ENCODE assay signal across 2 fruit fly cellular contexts in genomic region chr2L:18606642-18607041, dm6.
TF ChIP-seq lines count a peak whose summit lies in the region.

Gene CG10333, plus strand, starts transcription at chr2L:18606832.

- no peak for TF ChIP-seq CTCF in whole organism, embryonic (GFP tag; optimal IDR thresholded peaks at IDR 0.05; lab: Kevin White, UChicago)

TF ChIP-seq in whole organism, adult, 20 proteins besides CTCF, POLR2A, EP300 and RAD21:
- TF ChIP-seq Clk (GFP tag; optimal IDR thresholded peaks at IDR 0.05; lab: Kevin White, UChicago) (no peak), bab1 (GFP tag; optimal IDR thresholded peaks at IDR 0.05; lab: Kevin White, UChicago) (peak; percentile 11), Crg-1 (GFP tag; optimal IDR thresholded peaks at IDR 0.05; lab: Kevin White, UChicago) (no peak)

TF ChIP-seq in whole organism, embryonic, 481 proteins besides CTCF, POLR2A, EP300 and RAD21:
- TF ChIP-seq BEAF-32 (GFP tag; optimal IDR thresholded peaks at IDR 0.05; lab: Kevin White, UChicago) (peak; percentile 49), hbn (GFP tag; IDR thresholded peaks at IDR 0.05; lab: Robert Waterston, UW; ENCODE audit: partially characterized antibody) (0 out of 2 replicates have a peak, but pooled peaks have one; percentile 41), Dp (GFP tag; optimal IDR thresholded peaks at IDR 0.05; lab: Kevin White, UChicago) (peak; percentile 33), CG2889 (GFP tag; IDR thresholded peaks at IDR 0.05; lab: Robert Waterston, UW) (no peak), br (optimal IDR thresholded peaks at IDR 0.05; lab: Kevin White, UChicago) (no peak), Bdp1 (GFP tag; optimal IDR thresholded peaks at IDR 0.05; lab: Kevin White, UChicago) (no peak), CG17829 (tag; optimal IDR thresholded peaks at IDR 0.05; lab: Kevin White, UChicago) (peak; percentile 0), Dll (GFP tag; IDR thresholded peaks at IDR 0.05; lab: Robert Waterston, UW; ENCODE audit: partially characterized antibody) (0 out of 4 replicates have a peak, but pooled peaks have one; percentile 32), row (GFP tag; IDR thresholded peaks at IDR 0.05; lab: Robert Waterston, UW) (peak; percentile 70), exex (tag; optimal IDR thresholded peaks at IDR 0.05; lab: Kevin White, UChicago) (peak; percentile 3), stwl (tag; optimal IDR thresholded peaks at IDR 0.05; lab: Kevin White, UChicago) (peak; percentile 61), Sry-δ (GFP tag; optimal IDR thresholded peaks at IDR 0.05; lab: Kevin White, UChicago) (peak; percentile 1), Sox102F (GFP tag; optimal IDR thresholded peaks at IDR 0.05; lab: Kevin White, UChicago) (no peak), CG12391 (tag; optimal IDR thresholded peaks at IDR 0.05; lab: Kevin White, UChicago) (peak; percentile 0), MBD-R2 (GFP tag; IDR thresholded peaks at IDR 0.05; lab: Robert Waterston, UW) (peak; percentile 88), MESR4 (GFP tag; optimal IDR thresholded peaks at IDR 0.05; lab: Kevin White, UChicago) (peak; percentile 59), Dbx (GFP tag; IDR thresholded peaks at IDR 0.05; lab: Robert Waterston, UW) (no peak), CG7963 (GFP tag; IDR thresholded peaks at IDR 0.05; lab: Robert Waterston, UW; ENCODE audit: partially characterized antibody) (no peak), wdn (GFP tag; IDR thresholded peaks at IDR 0.05; lab: Robert Waterston, UW) (no peak), CG17359 (tag; optimal IDR thresholded peaks at IDR 0.05; lab: Kevin White, UChicago) (no peak), CG3995 (GFP tag; optimal IDR thresholded peaks at IDR 0.05; lab: Kevin White, UChicago) (peak; percentile 93), Dfd (GFP tag; optimal IDR thresholded peaks at IDR 0.05; lab: Kevin White, UChicago) (no peak), peb (GFP tag; IDR thresholded peaks at IDR 0.05; lab: Robert Waterston, UW) (no peak), gfzf (GFP tag; optimal IDR thresholded peaks at IDR 0.05; lab: Kevin White, UChicago) (peak; percentile 71), CG8924 (tag; optimal IDR thresholded peaks at IDR 0.05; lab: Kevin White, UChicago) (peak; percentile 7), CG6791 (GFP tag; IDR thresholded peaks at IDR 0.05; lab: Robert Waterston, UW; ENCODE audit: partially characterized antibody) (0 out of 3 replicates have a peak, but pooled peaks have one; percentile 17), Dref (GFP tag; IDR thresholded peaks at IDR 0.05; lab: Robert Waterston, UW) (peak; percentile 67), CG6683 (GFP tag; optimal IDR thresholded peaks at IDR 0.05; lab: Kevin White, UChicago) (no peak), CG10267 (tag; optimal IDR thresholded peaks at IDR 0.05; lab: Kevin White, UChicago) (peak; percentile 43), CG1603 (tag; optimal IDR thresholded peaks at IDR 0.05; lab: Kevin White, UChicago) (peak; percentile 33), sd (tag; optimal IDR thresholded peaks at IDR 0.05; lab: Kevin White, UChicago) (no peak), Myb (GFP tag; optimal IDR thresholded peaks at IDR 0.05; lab: Kevin White, UChicago) (peak; percentile 3), ham (GFP tag; IDR thresholded peaks at IDR 0.05; lab: Robert Waterston, UW) (no peak), Scr (GFP tag; IDR thresholded peaks at IDR 0.05; lab: Robert Waterston, UW; ENCODE audit: partially characterized antibody) (0 out of 2 replicates have a peak, but pooled peaks have one; percentile 16), CG8388 (GFP tag; optimal IDR thresholded peaks at IDR 0.05; lab: Kevin White, UChicago) (peak; percentile 70), CG13287 (GFP tag; IDR thresholded peaks at IDR 0.05; lab: Robert Waterston, UW; ENCODE audit: partially characterized antibody) (peak; percentile 51), Hey (tag; optimal IDR thresholded peaks at IDR 0.05; lab: Kevin White, UChicago) (no peak), CG13123 (GFP tag; optimal IDR thresholded peaks at IDR 0.05; lab: Kevin White, UChicago) (no peak), NK7.1 (GFP tag; optimal IDR thresholded peaks at IDR 0.05; lab: Kevin White, UChicago) (no peak), CG9797 (GFP tag; optimal IDR thresholded peaks at IDR 0.05; lab: Kevin White, UChicago) (peak; percentile 46), CG5245 (GFP tag; optimal IDR thresholded peaks at IDR 0.05; lab: Kevin White, UChicago) (no peak), CG2712 (tag; optimal IDR thresholded peaks at IDR 0.05; lab: Kevin White, UChicago) (peak; percentile 11), Blimp-1 (GFP tag; optimal IDR thresholded peaks at IDR 0.05; lab: Kevin White, UChicago) (no peak), amos (GFP tag; IDR thresholded peaks at IDR 0.05; lab: Robert Waterston, UW; ENCODE audit: partially characterized antibody) (0 out of 2 replicates have a peak, but pooled peaks have one; percentile 19), unc-4 (GFP tag; IDR thresholded peaks at IDR 0.05; lab: Robert Waterston, UW; ENCODE audit: partially characterized antibody) (peak; percentile 30; the same call in 1 of the 2 replicates), pzg (GFP tag; optimal IDR thresholded peaks at IDR 0.05; lab: Kevin White, UChicago) (peak; percentile 61), phol (tag; optimal IDR thresholded peaks at IDR 0.05; lab: Kevin White, UChicago) (peak; percentile 5), CG14710 (tag; optimal IDR thresholded peaks at IDR 0.05; lab: Kevin White, UChicago) (peak; percentile 54), CG8281 (tag; optimal IDR thresholded peaks at IDR 0.05; lab: Kevin White, UChicago) (no peak), CG1233 (GFP tag; optimal IDR thresholded peaks at IDR 0.05; lab: Kevin White, UChicago) (no peak), Med (GFP tag; lab: Kevin White, UChicago) (no peak), insv (GFP tag; optimal IDR thresholded peaks at IDR 0.05; lab: Kevin White, UChicago) (peak in 1 of 2 experiments; percentile 2), crp (GFP tag; optimal IDR thresholded peaks at IDR 0.05; lab: Kevin White, UChicago) (peak; percentile 39 to 89), CG30020 (tag; optimal IDR thresholded peaks at IDR 0.05; lab: Kevin White, UChicago) (peak; percentile 11), gro (GFP tag; optimal IDR thresholded peaks at IDR 0.05; lab: Kevin White, UChicago) (no peak), CG4707 (GFP tag; optimal IDR thresholded peaks at IDR 0.05; lab: Kevin White, UChicago) (no peak), trem (tag; optimal IDR thresholded peaks at IDR 0.05; lab: Kevin White, UChicago) (peak; percentile 53), CG7357 (GFP tag; IDR thresholded peaks at IDR 0.05; lab: Robert Waterston, UW) (no peak)
